Worm (Caenorhabditis elegans): Measurements from ENCODE around the gene W04H10.2.

The W04H10.2 gene

DNA sequence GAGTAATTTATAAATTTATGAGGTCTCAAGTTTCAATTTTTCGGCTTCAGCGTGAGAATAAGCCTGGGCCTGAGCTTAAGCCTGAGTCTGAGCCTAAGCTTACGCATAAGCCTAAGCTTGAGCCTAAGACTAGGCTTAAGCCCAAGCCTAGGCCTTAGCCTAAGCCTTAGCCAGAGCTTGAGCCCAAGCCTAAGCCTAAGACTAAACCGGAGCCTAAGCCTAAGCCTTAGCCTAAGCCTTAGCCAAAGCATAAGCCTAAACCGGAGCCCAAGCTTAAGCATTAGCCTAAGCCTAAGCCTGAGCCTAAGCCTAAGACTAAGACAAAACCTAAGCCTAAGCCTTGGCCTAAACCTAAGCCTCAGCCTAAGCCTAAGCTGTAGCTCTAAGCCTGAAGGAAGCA lies 38.4 kb downstream of the W04H10.2 start:
- TF ChIP-seq drap-1 (GFP tag; optimal IDR thresholded peaks at IDR 0.05) (no peak), lsy-2 (tag; optimal IDR thresholded peaks at IDR 0.05) (no peak), ham-2 (GFP tag; optimal IDR thresholded peaks at IDR 0.05) (peak; percentile 9)

DNA sequence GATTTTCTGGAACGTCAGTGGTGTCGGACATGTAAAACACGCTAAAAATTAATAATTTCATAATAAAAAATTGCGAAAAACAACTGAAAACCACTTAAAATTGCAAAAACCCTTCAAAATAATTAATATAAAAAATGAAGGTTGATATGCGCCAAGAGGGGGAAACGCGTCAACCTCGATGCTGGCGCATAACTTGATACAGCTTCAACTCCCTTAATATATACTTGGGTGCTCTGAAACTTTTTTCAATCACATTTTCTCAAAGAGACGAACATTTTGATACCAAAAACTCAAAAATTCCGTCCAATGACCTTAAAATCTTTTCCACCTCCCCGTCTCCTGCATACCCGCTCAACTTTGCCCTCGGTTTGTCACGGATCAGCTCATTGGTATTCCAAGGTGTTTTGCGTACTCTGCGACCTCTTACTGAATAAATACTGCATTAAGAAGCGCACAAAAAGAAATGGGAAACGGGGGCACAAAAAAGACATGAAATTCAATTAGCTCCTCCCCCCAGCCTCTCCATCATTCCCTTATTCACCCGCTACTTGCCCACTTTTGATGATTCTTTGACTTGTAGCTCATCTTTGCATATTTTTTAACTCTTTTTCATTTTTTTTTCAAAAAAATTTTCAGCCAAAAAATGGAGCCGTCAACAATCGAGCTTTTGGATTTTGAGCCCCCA lies 45.1 kb downstream of the W04H10.2 start, which contains the start of the genes K07E8.7 and frpr-14:
Gene K07E8.7, minus strand, starts transcription at position 47 of the 685 bp plus-strand sequence.
Gene frpr-14, plus strand, starts transcription at position 635 of the 685 bp plus-strand sequence.
- TF ChIP-seq ces-1 (GFP tag; optimal IDR thresholded peaks at IDR 0.05) = peak; percentile 33
- no peak for TF ChIP-seq nhr-28 (tag; optimal IDR thresholded peaks at IDR 0.05)
- no peak for TF ChIP-seq drap-1 (GFP tag; optimal IDR thresholded peaks at IDR 0.05)
- peak; percentile 28 for TF ChIP-seq lsy-2 (tag; optimal IDR thresholded peaks at IDR 0.05)
- TF ChIP-seq nhr-2 (tag; optimal IDR thresholded peaks at IDR 0.05) = no peak
- no peak for TF ChIP-seq mep-1 (tag; optimal IDR thresholded peaks at IDR 0.05)

- TF ChIP-seq ham-2 (GFP tag; optimal IDR thresholded peaks at IDR 0.05) (peak; percentile 35), nhr-12 (tag; optimal IDR thresholded peaks at IDR 0.05) (no peak), mls-2 (tag; optimal IDR thresholded peaks at IDR 0.05) (no peak), tbx-8 (GFP tag; optimal IDR thresholded peaks at IDR 0.05) (no peak)
These were observed 46.0 kb downstream of the W04H10.2 start for ce11 chrII:651324-651723.
